Worm (Caenorhabditis elegans): ENCODE results near the gene mdt-27.

mdt-27 gene

ce11 chrV:9186028-9186427, 27.4 kb downstream of the mdt-27 start (continued):
- TF ChIP-seq unc-130 (tag; optimal IDR thresholded peaks at IDR 0.05) (no peak), lir-3 (tag; optimal IDR thresholded peaks at IDR 0.05; ENCODE audit: poor library complexity) (no peak), ceh-63 (GFP tag; optimal IDR thresholded peaks at IDR 0.05) (no peak)

ce11 chrV:9183718-9184441, 29.6 kb downstream of the mdt-27 start:
- TF ChIP-seq lin-35 (GFP tag; optimal IDR thresholded peaks at IDR 0.05) (no peak), fkh-8 (tag; optimal IDR thresholded peaks at IDR 0.05) (peak; percentile 3), nhr-20 (tag; optimal IDR thresholded peaks at IDR 0.05) (no peak), nhr-90 (tag; optimal IDR thresholded peaks at IDR 0.05; ENCODE audit: poor library complexity) (no peak), dsc-1 (tag; optimal IDR thresholded peaks at IDR 0.05) (peak; percentile 98), snu-23 (GFP tag; optimal IDR thresholded peaks at IDR 0.05) (no peak), ceh-88 (GFP tag; IDR thresholded peaks at IDR 0.05) (no peak), unc-86 (tag; optimal IDR thresholded peaks at IDR 0.05) (no peak), tbx-2 (tag; optimal IDR thresholded peaks at IDR 0.05) (no peak), rnt-1 (tag; optimal IDR thresholded peaks at IDR 0.05) (no peak), pax-3 (tag; optimal IDR thresholded peaks at IDR 0.05) (peak; percentile 22), lin-14 (GFP tag; optimal IDR thresholded peaks at IDR 0.05) (peak; percentile 26), nhr-47 (tag; optimal IDR thresholded peaks at IDR 0.05) (peak; percentile 1)

- TF ChIP-seq nhr-237 (tag; optimal IDR thresholded peaks at IDR 0.05), result no peak
- TF ChIP-seq irx-1 (tag; optimal IDR thresholded peaks at IDR 0.05), result no peak
- TF ChIP-seq snpc-4 (tag; optimal IDR thresholded peaks at IDR 0.05), result no peak
- no peak for TF ChIP-seq aha-1 (tag; optimal IDR thresholded peaks at IDR 0.05)
- no peak for TF ChIP-seq swsn-7 (tag; optimal IDR thresholded peaks at IDR 0.05)
- peak; percentile 95 for TF ChIP-seq blmp-1 (tag; optimal IDR thresholded peaks at IDR 0.05)
- TF ChIP-seq hlh-4 (tag; optimal IDR thresholded peaks at IDR 0.05), result no peak
These were observed 31.7 kb downstream of the mdt-27 start, which contains the start of gene ptr-1 for ce11 chrV:9181669-9182250. Gene ptr-1, minus strand, starts transcription at chrV:9181719.

ce11 chrV:9175218-9175837, 38.1 kb downstream of the mdt-27 start, which contains the start of gene spas-1:
Gene spas-1, plus strand, starts transcription at chrV:9175789.
- peak; percentile 79 for TF ChIP-seq nhr-77 (tag; optimal IDR thresholded peaks at IDR 0.05)
- peak; percentile 88 for TF ChIP-seq unc-86 (tag; optimal IDR thresholded peaks at IDR 0.05)
- TF ChIP-seq ceh-88 (GFP tag; IDR thresholded peaks at IDR 0.05), result 0 out of 2 replicates have a peak, but pooled peaks have one; percentile 36
- no peak for TF ChIP-seq vab-15 (tag; optimal IDR thresholded peaks at IDR 0.05)
- TF ChIP-seq efl-1 (optimal IDR thresholded peaks at IDR 0.05), result peak; percentile 89 to 98
- TF ChIP-seq efl-1 (GFP tag; optimal IDR thresholded peaks at IDR 0.05 in 1 of 2), result peak; percentile 97 to 100
- peak; percentile 78 for TF ChIP-seq sox-4 (tag; optimal IDR thresholded peaks at IDR 0.05)
- TF ChIP-seq ama-1 (optimal IDR thresholded peaks at IDR 0.05), result peak; percentile 77
- TF ChIP-seq aly-2 (tag; optimal IDR thresholded peaks at IDR 0.05), result peak; percentile 66
- peak; percentile 92 to 93 for TF ChIP-seq lsy-2 (tag; optimal IDR thresholded peaks at IDR 0.05)
- peak; percentile 98 for TF ChIP-seq mep-1 (tag; optimal IDR thresholded peaks at IDR 0.05)
- peak; percentile 97 for TF ChIP-seq nhr-20 (tag; optimal IDR thresholded peaks at IDR 0.05)
- peak; percentile 32 for TF ChIP-seq mef-2 (tag; optimal IDR thresholded peaks at IDR 0.05)
- TF ChIP-seq nhr-11 (tag; optimal IDR thresholded peaks at IDR 0.05), result peak; percentile 84
- no peak for TF ChIP-seq unc-98 (GFP tag; IDR thresholded peaks at IDR 0.05)
- TF ChIP-seq zip-4 (GFP tag; optimal IDR thresholded peaks at IDR 0.05), result peak; percentile 71
- no peak for TF ChIP-seq aha-1 (tag; optimal IDR thresholded peaks at IDR 0.05)
- TF ChIP-seq nhr-47 (tag; optimal IDR thresholded peaks at IDR 0.05), result peak; percentile 94
- TF ChIP-seq Y116A8C.19 (tag; optimal IDR thresholded peaks at IDR 0.05; ENCODE audit: borderline replicate concordance), result no peak
- TF ChIP-seq nhr-85 (tag), result peak; percentile 95
- TF ChIP-seq lin-14 (GFP tag; optimal IDR thresholded peaks at IDR 0.05), result peak; percentile 92
- peak; percentile 92 for TF ChIP-seq xbp-1 (tag; optimal IDR thresholded peaks at IDR 0.05)
- peak; percentile 90 for TF ChIP-seq blmp-1 (tag; optimal IDR thresholded peaks at IDR 0.05)
- TF ChIP-seq lir-3 (tag; optimal IDR thresholded peaks at IDR 0.05; ENCODE audit: poor library complexity), result peak; percentile 66
- TF ChIP-seq lin-39 (tag; optimal IDR thresholded peaks at IDR 0.05), result peak; percentile 94
- peak; percentile 42 for TF ChIP-seq unc-30 (tag; optimal IDR thresholded peaks at IDR 0.05)
- TF ChIP-seq C34B4.2 (tag; optimal IDR thresholded peaks at IDR 0.05), result no peak
- no peak for TF ChIP-seq ces-1 (GFP tag; optimal IDR thresholded peaks at IDR 0.05)
- TF ChIP-seq nhr-237 (tag; optimal IDR thresholded peaks at IDR 0.05), result no peak
- TF ChIP-seq snu-23 (GFP tag; optimal IDR thresholded peaks at IDR 0.05), result peak; percentile 93
- TF ChIP-seq jun-1 (tag; optimal IDR thresholded peaks at IDR 0.05), result peak; percentile 83
